Fruit fly (Drosophila melanogaster) whole organism, embryonic: ENCODE measurements around the gene CG5612.

Experiments used
- Asciz ChIP-seq: fragments of 200-800 bp; sonication (Bioruptor generic); optimal IDR thresholded peaks from 2 replicates; lab custom pipeline; 2017; ENCODE audit warnings: missing biosample characterization, mild to moderate bottlenecking, missing genetic modification characterization, missing genetic modification reagents
- BtbVII ChIP-seq: fragments of 200-800 bp; sonication (Bioruptor generic); optimal IDR thresholded peaks from 3 replicates; lab custom pipeline; 2017; ENCODE audit warnings: missing biosample characterization, mild to moderate bottlenecking, missing genetic modification characterization
- C15 ChIP-seq: fragments of 200-800 bp; sonication (Bioruptor generic); IDR thresholded peaks from 3 replicates; pipeline ENCODE4 v1.3.6; 2022; ENCODE audit warnings: missing biosample characterization, missing genetic modification characterization
- CG10321 ChIP-seq: fragments of 200-800 bp; sonication (Bioruptor generic); IDR thresholded peaks from 2 replicates; pipeline ENCODE4 v1.3.6; 2022; ENCODE audit warnings: missing biosample characterization, missing genetic modification characterization
- CG11085 ChIP-seq: fragments of 200-800 bp; sonication (Bioruptor generic); IDR thresholded peaks from 2 replicates; pipeline ENCODE4 v1.3.6; 2022; ENCODE audit warnings: missing biosample characterization, missing genetic modification characterization
- CG11696 ChIP-seq: fragments of 200-800 bp; sonication (Bioruptor generic); IDR thresholded peaks from 2 replicates; pipeline ENCODE4 v1.3.6; 2022; ENCODE audit warnings: missing biosample characterization, missing genetic modification characterization
- CG12104 ChIP-seq: fragments of 200-800 bp; sonication (Bioruptor generic); optimal IDR thresholded peaks from 3 replicates; lab custom pipeline; 2016; ENCODE audit warnings: missing biosample characterization, missing genetic modification characterization
- CG12219 ChIP-seq: fragments of 200-800 bp; sonication (Bioruptor generic); optimal IDR thresholded peaks from 3 replicates; lab custom pipeline; 2018; ENCODE audit warnings: missing biosample characterization, mild to moderate bottlenecking, missing genetic modification characterization
- CG12236 ChIP-seq: fragments of 200-800 bp; sonication (Bioruptor generic); optimal IDR thresholded peaks from 2 replicates; lab custom pipeline; 2016; ENCODE audit warnings: missing biosample characterization, missing genetic modification characterization
- CG12299 ChIP-seq: fragments of 200-800 bp; sonication (Bioruptor generic); optimal IDR thresholded peaks from 2 replicates; lab custom pipeline; 2018; ENCODE audit warnings: missing biosample characterization, mild to moderate bottlenecking, missing genetic modification characterization
- CG13296 ChIP-seq: fragments of 200-800 bp; sonication (Bioruptor generic); optimal IDR thresholded peaks from 3 replicates; lab custom pipeline; 2018; ENCODE audit warnings: missing biosample characterization, mild to moderate bottlenecking, missing genetic modification characterization
- CG14441 ChIP-seq: fragments of 200-800 bp; sonication (Bioruptor generic); IDR thresholded peaks from 2 replicates; pipeline ENCODE4 v1.3.6; 2022; ENCODE audit warnings: missing biosample characterization, missing genetic modification characterization
- CG17802 ChIP-seq: fragments of 200-800 bp; sonication (Bioruptor generic); optimal IDR thresholded peaks from 2 replicates; lab custom pipeline; 2018; ENCODE audit warnings: missing biosample characterization, mild to moderate bottlenecking, missing genetic modification characterization, moderate library complexity
- CG17829 ChIP-seq: fragments of 200-800 bp; optimal IDR thresholded peaks from 2 replicates; lab custom pipeline; 2019; ENCODE audit warnings: missing biosample characterization, mild to moderate bottlenecking, missing genetic modification characterization, moderate library complexity
- CG1832 ChIP-seq: fragments of 200-800 bp; sonication (Bioruptor generic); optimal IDR thresholded peaks from 2 replicates; lab custom pipeline; 2017; ENCODE audit warnings: missing biosample characterization, mild to moderate bottlenecking, missing genetic modification characterization, inconsistent platforms
- CG18619 ChIP-seq: fragments of 200-800 bp; sonication (Bioruptor generic); optimal IDR thresholded peaks from 3 replicates; lab custom pipeline; 2017; ENCODE audit warnings: missing biosample characterization, mild to moderate bottlenecking, missing genetic modification characterization
- CG4854 ChIP-seq: fragments of 200-800 bp; sonication (Bioruptor generic); optimal IDR thresholded peaks from 2 replicates; lab custom pipeline; 2016; ENCODE audit warnings: missing biosample characterization, missing genetic modification characterization, inconsistent platforms
- CG5953 ChIP-seq: fragments of 200-800 bp; sonication (Bioruptor generic); IDR thresholded peaks from 2 replicates; pipeline ENCODE4 v1.3.6; 2022; ENCODE audit warnings: missing biosample characterization, missing genetic modification characterization
- CG6854 ChIP-seq: fragments of 200-800 bp; sonication (Bioruptor generic); optimal IDR thresholded peaks from 3 replicates; lab custom pipeline; 2017; ENCODE audit warnings: missing biosample characterization, mild to moderate bottlenecking, missing genetic modification characterization
- CG7963 ChIP-seq: fragments of 200-800 bp; sonication (Bioruptor generic); IDR thresholded peaks from 3 replicates; pipeline ENCODE4 v1.3.6; 2022; ENCODE audit warnings: missing biosample characterization, missing genetic modification characterization; ENCODE audit not compliant: partially characterized antibody
- CG9437 ChIP-seq: fragments of 200-800 bp; sonication (Bioruptor generic); optimal IDR thresholded peaks from 2 replicates; lab custom pipeline; 2018; ENCODE audit warnings: missing biosample characterization, mild to moderate bottlenecking, missing genetic modification characterization
- Dref ChIP-seq: fragments of 200-800 bp; sonication (Bioruptor generic); IDR thresholded peaks from 2 replicates; pipeline ENCODE4 v1.3.6; 2022; ENCODE audit warnings: missing biosample characterization, missing genetic modification characterization
- HLH3B ChIP-seq: fragments of 200-800 bp; sonication (Bioruptor generic); IDR thresholded peaks from 2 replicates; pipeline ENCODE4 v1.3.6; 2022; ENCODE audit warnings: missing biosample characterization, missing genetic modification characterization
- Hmx ChIP-seq: fragments of 200-800 bp; sonication (Bioruptor generic); optimal IDR thresholded peaks from 2 replicates; lab custom pipeline; 2016; ENCODE audit warnings: missing biosample characterization, missing genetic modification characterization
- Jarid2 ChIP-seq: fragments of 200-800 bp; sonication (Bioruptor generic); optimal IDR thresholded peaks from 3 replicates; lab custom pipeline; 2017; ENCODE audit warnings: mild to moderate bottlenecking, missing biosample characterization, missing genetic modification reagents, missing genetic modification characterization
- MBD-R2 ChIP-seq: fragments of 200-800 bp; sonication (Bioruptor generic); IDR thresholded peaks from 2 replicates; pipeline ENCODE4 v1.3.6; 2022; ENCODE audit warnings: missing biosample characterization, missing genetic modification characterization
- Myb ChIP-seq: fragments of 200-800 bp; sonication (Bioruptor generic); optimal IDR thresholded peaks from 2 replicates; lab custom pipeline; 2016; ENCODE audit warnings: missing biosample characterization, missing genetic modification characterization
- Optix ChIP-seq: fragments of 200-800 bp; sonication (Bioruptor generic); IDR thresholded peaks from 3 replicates; pipeline ENCODE4 v1.3.6; 2022; ENCODE audit warnings: missing biosample characterization, missing genetic modification characterization
- Six4 ChIP-seq: fragments of 200-800 bp; sonication (Bioruptor generic); optimal IDR thresholded peaks from 2 replicates; lab custom pipeline; 2016; ENCODE audit warnings: missing biosample characterization, missing genetic modification characterization
- Sox100B ChIP-seq: fragments of 200-800 bp; sonication (Bioruptor generic); optimal IDR thresholded peaks from 3 replicates; lab custom pipeline; 2018; ENCODE audit warnings: missing biosample characterization, mild to moderate bottlenecking, missing genetic modification characterization
- Sox102F ChIP-seq: fragments of 200-800 bp; sonication (Bioruptor generic); optimal IDR thresholded peaks from 2 replicates; lab custom pipeline; 2018; ENCODE audit warnings: missing biosample characterization, mild to moderate bottlenecking, missing genetic modification characterization, moderate library complexity
- Tbp ChIP-seq: fragments of >200 bp; optimal IDR thresholded peaks from 2 replicates; lab custom pipeline; 2018; ENCODE audit warnings: missing biosample characterization, missing genetic modification characterization
- Trl ChIP-seq, 3 experiments: fragments of >200 bp in 2 of 3; fragments of 200-800 bp in 1 of 3; sonication (Bioruptor generic) in 1 of 3; optimal IDR thresholded peaks; 2 replicates in 1 of 3; 3 replicates in 2 of 3; lab custom pipeline; 2016 to 2017; ENCODE audit warnings: missing biosample characterization in 1 of 3, missing genetic modification characterization in 1 of 3
- Usf ChIP-seq: fragments of 200-800 bp; sonication (Bioruptor generic); optimal IDR thresholded peaks from 2 replicates; lab custom pipeline; 2017; ENCODE audit warnings: missing genotype, missing biosample characterization, missing genetic modification characterization
- Xrp1 ChIP-seq: fragments of 200-800 bp; sonication (Bioruptor generic); IDR thresholded peaks from 2 replicates; pipeline ENCODE4 v1.3.6; 2022; ENCODE audit warnings: missing biosample characterization, missing genetic modification characterization
- ash1 ChIP-seq: fragments of 200-800 bp; sonication (Bioruptor generic); optimal IDR thresholded peaks from 2 replicates; lab custom pipeline; 2018; ENCODE audit warnings: missing biosample characterization, mild to moderate bottlenecking, missing genetic modification characterization
- cas ChIP-seq: fragments of 200-800 bp; sonication (Bioruptor generic); IDR thresholded peaks from 2 replicates; pipeline ENCODE4 v1.3.6; 2022; ENCODE audit warnings: missing biosample characterization, missing genetic modification characterization
- chif ChIP-seq, 2 experiments: fragments of 200-800 bp; sonication (Bioruptor generic); optimal IDR thresholded peaks; 3 replicates each; lab custom pipeline; 2016; ENCODE audit warnings: missing biosample characterization in 2 of 2, missing genetic modification characterization in 2 of 2
- croc ChIP-seq: fragments of 200-800 bp; sonication (Bioruptor generic); conservative IDR thresholded peaks from 3 replicates; pipeline ENCODE4 v1.3.6; 2022; ENCODE audit warnings: missing biosample characterization, missing genetic modification characterization
- danr ChIP-seq: fragments of 200-800 bp; sonication (Bioruptor generic); IDR thresholded peaks from 2 replicates; pipeline ENCODE4 v1.3.6; 2022; ENCODE audit warnings: missing biosample characterization, missing genetic modification characterization
- dimm ChIP-seq: fragments of 200-800 bp; sonication (Bioruptor generic); IDR thresholded peaks from 2 replicates; pipeline ENCODE4 v1.3.6; 2022; ENCODE audit warnings: missing biosample characterization, missing genetic modification characterization
- lab ChIP-seq: fragments of 200-800 bp; sonication (Bioruptor generic); optimal IDR thresholded peaks from 3 replicates; lab custom pipeline; 2017; ENCODE audit warnings: missing biosample characterization, missing genetic modification characterization, mild to moderate bottlenecking, moderate library complexity, missing genetic modification reagents
- lbe ChIP-seq: fragments of 200-800 bp; sonication (Bioruptor generic); optimal IDR thresholded peaks from 2 replicates; lab custom pipeline; 2016; ENCODE audit warnings: missing biosample characterization, mild to moderate bottlenecking, missing genetic modification characterization
- pan ChIP-seq, 4 experiments: fragments of >200 bp in 3 of 4; fragments of 200-800 bp in 1 of 4; sonication (Bioruptor generic) in 1 of 4; optimal IDR thresholded peaks in 3 of 4; IDR thresholded peaks in 1 of 4; 2 replicates each; pipeline versions ENCODE4 v1.3.6 to Lab custom; 2017 to 2022; ENCODE audit warnings: missing biosample characterization in 2 of 4, missing genetic modification characterization in 2 of 4, mixed read lengths in 1 of 4
- run ChIP-seq: fragments of 200-800 bp; sonication (Bioruptor generic); optimal IDR thresholded peaks from 3 replicates; lab custom pipeline; 2018; ENCODE audit warnings: missing biosample characterization, mild to moderate bottlenecking, missing genetic modification characterization
- unpg ChIP-seq: fragments of 200-800 bp; sonication (Bioruptor generic); optimal IDR thresholded peaks from 3 replicates; lab custom pipeline; 2018; ENCODE audit warnings: missing biosample characterization, mild to moderate bottlenecking, missing genetic modification characterization, moderate library complexity
- wek ChIP-seq: fragments of 200-800 bp; sonication (Bioruptor generic); optimal IDR thresholded peaks from 3 replicates; lab custom pipeline; 2018; ENCODE audit warnings: missing biosample characterization, mild to moderate bottlenecking, missing genetic modification characterization, moderate library complexity
- zen2 ChIP-seq: fragments of 200-800 bp; sonication (Bioruptor generic); IDR thresholded peaks from 3 replicates; pipeline ENCODE4 v1.3.6; 2022; ENCODE audit warnings: missing biosample characterization, missing genetic modification characterization; ENCODE audit not compliant: partially characterized antibody
- zf30C ChIP-seq: fragments of 200-800 bp; sonication (Bioruptor generic); optimal IDR thresholded peaks from 3 replicates; lab custom pipeline; 2018; ENCODE audit warnings: missing biosample characterization, mild to moderate bottlenecking, missing genetic modification characterization

The CG5612 gene

dm6 chr3R:27581263-27581868 lies 44.4 kb downstream of the CG5612 start (continued):
- TF ChIP-seq Xrp1 (GFP tag; lab: Robert Waterston, UW) = no peak
- TF ChIP-seq Usf (GFP tag; lab: Kevin White, UChicago) = no peak
- peak; percentile 37 for TF ChIP-seq CG18619 (GFP tag; lab: Kevin White, UChicago)
- no peak for TF ChIP-seq cas (GFP tag; lab: Robert Waterston, UW)
- peak; percentile 85 for TF ChIP-seq lab (GFP tag; lab: Kevin White, UChicago)
- no peak for TF ChIP-seq croc (GFP tag; lab: Robert Waterston, UW)
- peak; percentile 91 to 94 for TF ChIP-seq Trl (optimal IDR thresholded peaks at IDR 0.05; lab: Kevin White, UChicago)
- peak; percentile 84 for TF ChIP-seq Trl (GFP tag; optimal IDR thresholded peaks at IDR 0.05; lab: Kevin White, UChicago)
- TF ChIP-seq C15 (GFP tag; lab: Robert Waterston, UW) = no peak
- no peak for TF ChIP-seq pan (optimal IDR thresholded peaks at IDR 0.05; lab: Kevin White, UChicago)
- no peak for TF ChIP-seq pan (GFP tag; optimal IDR thresholded peaks at IDR 0.05 in 1 of 2, IDR thresholded peaks at IDR 0.05 in 1 of 2)
- TF ChIP-seq Six4 = no peak
- no peak for TF ChIP-seq CG5953 (GFP tag; lab: Robert Waterston, UW)
- no peak for TF ChIP-seq CG10321 (GFP tag; lab: Robert Waterston, UW)
- TF ChIP-seq CG11696 = no peak
- TF ChIP-seq CG12104 (GFP tag; lab: Kevin White, UChicago) = no peak
- no peak for TF ChIP-seq CG9437 (GFP tag; lab: Kevin White, UChicago)
- TF ChIP-seq CG12219 = peak; percentile 77
- TF ChIP-seq chif (GFP tag; optimal IDR thresholded peaks at IDR 0.05; lab: Kevin White, UChicago) = peak in 1 of 2 experiments; percentile 14
- no peak for TF ChIP-seq Dref (GFP tag; lab: Robert Waterston, UW)
- no peak for TF ChIP-seq Hmx
- no peak for TF ChIP-seq danr (GFP tag; lab: Robert Waterston, UW)
- peak; percentile 78 for TF ChIP-seq BtbVII
- peak; percentile 79 for TF ChIP-seq CG1832 (GFP tag; lab: Kevin White, UChicago)
- no peak for TF ChIP-seq Optix (GFP tag; lab: Robert Waterston, UW)
- no peak for TF ChIP-seq CG11085
- peak; percentile 25 for TF ChIP-seq Jarid2 (GFP tag; lab: Kevin White, UChicago)
- no peak for TF ChIP-seq zen2 (GFP tag; lab: Robert Waterston, UW)
- no peak for TF ChIP-seq CG7963 (GFP tag; lab: Robert Waterston, UW)
- TF ChIP-seq wek (GFP tag; lab: Kevin White, UChicago) = peak; percentile 63
- peak; percentile 84 for TF ChIP-seq CG13296 (GFP tag; lab: Kevin White, UChicago)
- TF ChIP-seq run = peak; percentile 47
- TF ChIP-seq CG17829 (tag; lab: Kevin White, UChicago) = peak; percentile 79
- TF ChIP-seq Sox100B (GFP tag; lab: Kevin White, UChicago) = no peak
- TF ChIP-seq Tbp (GFP tag; lab: Kevin White, UChicago) = no peak
- no peak for TF ChIP-seq ash1 (GFP tag; lab: Kevin White, UChicago)
- TF ChIP-seq zf30C (GFP tag; lab: Kevin White, UChicago) = peak; percentile 36
- TF ChIP-seq unpg = peak; percentile 80
- TF ChIP-seq Myb (GFP tag; lab: Kevin White, UChicago) = peak; percentile 85
- peak; percentile 77 for TF ChIP-seq CG6854 (GFP tag; lab: Kevin White, UChicago)
- TF ChIP-seq Asciz = peak; percentile 53
- peak; percentile 1 for TF ChIP-seq CG17802 (tag; lab: Kevin White, UChicago)
- no peak for TF ChIP-seq HLH3B (GFP tag; lab: Robert Waterston, UW)
- no peak for TF ChIP-seq CG14441 (GFP tag; lab: Robert Waterston, UW)
- TF ChIP-seq lbe (GFP tag; lab: Kevin White, UChicago) = peak; percentile 79
- TF ChIP-seq CG12299 (tag; lab: Kevin White, UChicago) = peak; percentile 59
- TF ChIP-seq CG12236 (GFP tag; lab: Kevin White, UChicago) = no peak
- TF ChIP-seq Sox102F (GFP tag; lab: Kevin White, UChicago) = peak; percentile 54
- TF ChIP-seq MBD-R2 (GFP tag; lab: Robert Waterston, UW) = no peak
- no peak for TF ChIP-seq CG4854 (GFP tag; lab: Kevin White, UChicago)
- no peak for TF ChIP-seq dimm (GFP tag; lab: Robert Waterston, UW)
